Fruit fly (Drosophila melanogaster) S2 (cell line): ENCODE measurements around the gene axed.

Source experiments
- CG8478 ChIP-seq: fragments of >200 bp; optimal IDR thresholded peaks from 2 replicates; lab custom pipeline; 2018
- CTCF ChIP-seq, 2 experiments: fragments of >200 bp; optimal IDR thresholded peaks; 2 replicates each; lab custom pipeline; 2018

Gene axed

DNA sequence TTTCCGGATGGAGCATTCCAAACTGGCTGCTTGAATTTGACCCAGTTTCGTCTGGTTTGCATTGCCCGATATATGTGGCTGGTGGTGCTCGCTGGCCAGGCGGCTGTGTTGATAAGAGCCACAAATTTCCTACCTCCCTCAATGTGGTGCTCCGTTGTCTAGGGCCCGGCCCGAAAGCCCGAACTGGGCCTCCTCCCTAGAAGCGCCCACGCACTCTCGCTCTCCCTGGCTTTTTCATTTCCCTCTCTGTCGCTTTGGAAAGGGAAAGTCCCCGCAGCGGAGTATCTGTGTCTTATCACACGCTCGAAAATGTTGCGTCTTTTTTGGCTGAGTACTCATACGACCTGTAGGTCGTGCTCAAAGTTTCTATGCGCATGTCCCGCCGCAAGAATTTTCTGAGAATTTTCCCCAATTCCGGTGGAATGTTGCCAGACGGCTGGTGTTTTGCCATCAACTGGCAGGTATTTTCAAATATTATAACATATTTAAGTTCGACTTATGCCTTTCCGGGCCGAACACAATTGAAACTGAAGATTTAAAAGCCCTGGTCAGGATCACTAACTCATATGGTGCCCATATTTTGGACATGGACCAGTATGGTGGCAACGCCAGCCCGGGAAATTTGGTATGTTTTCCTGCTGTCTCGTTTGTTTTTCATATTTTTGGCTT lies at the start of gene axed:
Gene axed, plus strand, starts transcription at position 442 of the 669 bp plus-strand sequence.
- TF ChIP-seq CTCF (optimal IDR thresholded peaks at IDR 0.05; lab: Kevin White, UChicago) (no peak), CG8478 (lab: Kevin White, UChicago) (no peak)

DNA sequence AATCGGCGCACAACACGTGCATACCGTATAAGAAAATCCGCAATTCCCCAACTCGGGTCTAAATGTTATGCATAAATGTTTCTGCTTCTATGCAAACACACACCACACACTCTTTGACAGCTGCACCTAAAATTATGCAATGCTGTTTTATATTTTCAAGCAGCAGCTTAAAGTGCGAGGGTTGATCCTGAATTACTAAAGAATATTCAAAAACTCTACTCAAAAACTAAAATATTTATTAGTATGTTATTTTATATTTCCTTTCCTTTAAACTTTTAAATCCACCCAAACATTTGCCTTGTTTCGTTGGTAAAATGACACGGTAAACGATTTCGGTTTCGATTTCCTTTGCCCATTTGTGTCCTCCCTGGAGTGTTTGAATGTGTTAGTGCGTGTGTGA lies 48.1 kb upstream of the axed start:
- no peak for TF ChIP-seq CTCF (optimal IDR thresholded peaks at IDR 0.05; lab: Kevin White, UChicago)
- TF ChIP-seq CG8478 (lab: Kevin White, UChicago) = no peak

DNA sequence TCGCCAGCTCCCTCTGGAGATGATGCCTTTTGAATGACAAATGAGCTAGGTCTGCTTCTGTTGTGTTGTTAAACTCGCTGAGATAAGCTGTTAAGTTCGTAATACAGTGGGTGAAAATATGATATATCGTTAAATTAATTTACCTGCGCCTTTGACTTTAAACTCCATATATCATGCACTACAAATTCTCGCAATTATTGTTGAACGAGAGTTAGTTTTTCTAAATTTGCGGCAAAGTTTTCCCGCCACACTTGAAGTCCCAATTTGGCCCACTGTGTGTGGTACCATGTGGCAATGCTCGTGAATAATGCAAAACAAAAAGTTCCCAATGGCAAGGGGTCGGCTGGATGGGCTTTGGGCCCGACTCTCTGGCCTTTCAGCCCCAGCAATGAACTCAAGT lies 32.4 kb upstream of the axed start:
- TF ChIP-seq CG8478 (lab: Kevin White, UChicago) (no peak), CTCF (optimal IDR thresholded peaks at IDR 0.05; lab: Kevin White, UChicago) (no peak)

DNA sequence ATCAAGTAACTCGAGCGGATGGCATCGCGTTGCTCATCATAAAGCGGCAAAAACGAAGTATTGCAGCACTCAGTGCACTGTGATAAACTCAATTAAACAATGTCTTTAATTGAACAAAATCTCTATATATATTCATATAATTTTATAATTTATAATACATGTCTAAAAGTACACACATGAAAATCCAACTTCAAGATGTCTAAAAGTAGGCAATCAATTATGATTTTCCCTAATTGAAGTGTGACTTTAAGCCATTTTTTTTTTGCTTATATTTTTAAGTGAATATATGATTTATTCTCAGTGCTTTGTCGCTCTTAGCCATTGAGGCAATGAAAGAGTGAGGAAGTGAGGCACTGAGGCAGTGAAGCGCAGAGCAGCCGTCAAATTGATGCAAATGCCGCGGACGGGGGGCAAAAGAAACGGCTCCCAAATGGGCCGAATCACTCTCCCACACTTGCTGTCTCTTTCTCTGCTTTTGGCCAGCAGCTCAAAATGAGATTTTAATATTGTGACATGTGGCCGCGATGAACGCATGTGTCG lies 31.7 kb upstream of the axed start:
- TF ChIP-seq CG8478 (lab: Kevin White, UChicago) (no peak), CTCF (optimal IDR thresholded peaks at IDR 0.05; lab: Kevin White, UChicago) (no peak)

DNA sequence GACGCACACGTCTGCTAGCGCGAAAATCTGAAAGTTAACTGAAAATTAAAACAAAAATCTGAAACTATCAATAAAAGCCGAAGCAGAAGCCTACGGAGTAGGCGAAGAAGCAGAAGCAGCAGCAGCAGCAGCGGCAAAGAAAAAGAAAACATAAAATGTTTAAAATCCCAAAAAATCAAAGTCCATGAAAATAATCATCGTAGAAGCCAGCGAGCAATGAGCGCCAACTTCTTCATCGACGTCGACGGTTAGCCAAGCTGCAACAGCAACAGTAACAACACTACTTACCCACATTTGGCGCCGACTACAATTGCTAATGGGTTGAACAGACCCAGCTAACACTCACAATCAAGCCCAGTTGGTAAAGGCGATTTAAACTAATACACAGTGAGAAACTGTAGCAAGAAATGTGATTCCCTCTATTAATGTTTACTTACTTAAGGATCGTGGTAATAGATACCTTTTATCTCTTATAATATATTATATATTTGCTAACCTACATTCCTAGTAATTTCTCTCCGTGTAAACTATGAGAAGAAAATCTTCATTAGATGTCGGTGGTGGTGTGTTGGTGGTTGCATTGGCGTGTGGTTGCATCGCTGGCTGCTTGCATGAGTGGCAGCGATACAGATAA lies 19.6 kb upstream of the axed start, which contains the start of gene jv:
Gene jv, minus strand, starts transcription at position 51 of the 634 bp plus-strand sequence.
- no peak for TF ChIP-seq CG8478 (lab: Kevin White, UChicago)
- TF ChIP-seq CTCF (optimal IDR thresholded peaks at IDR 0.05; lab: Kevin White, UChicago) = no peak

DNA sequence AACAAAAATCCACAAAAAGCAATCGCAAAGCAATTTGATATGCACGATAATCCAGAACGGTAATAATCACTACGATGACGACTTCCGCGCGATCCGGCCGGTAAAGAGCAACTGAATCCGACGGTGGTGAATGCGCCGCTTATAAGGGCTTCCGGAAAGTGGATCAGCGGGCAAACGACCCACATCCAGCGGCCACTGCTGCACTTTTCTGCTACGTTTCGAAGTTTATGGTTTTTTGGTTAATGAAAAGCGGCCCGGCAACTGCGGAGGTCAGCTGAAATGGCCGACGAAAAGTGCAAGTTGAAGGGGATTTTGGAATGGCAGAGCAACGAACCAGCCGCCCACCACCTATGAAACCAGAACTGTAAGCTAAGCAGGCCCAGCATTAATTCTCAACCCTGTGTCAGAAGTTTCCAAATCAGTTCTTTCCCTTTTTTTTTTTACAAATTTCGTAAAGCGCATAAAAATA lies 5.8 kb upstream of the axed start, which contains the start of the genes ndl and Rexo5:
Gene ndl, minus strand, starts transcription at position 101 of the 469 bp plus-strand sequence.
Gene Rexo5, plus strand, starts transcription at position 419 of the 469 bp plus-strand sequence.
- TF ChIP-seq CTCF (optimal IDR thresholded peaks at IDR 0.05; lab: Kevin White, UChicago) = no peak
- TF ChIP-seq CG8478 (lab: Kevin White, UChicago) = no peak

DNA sequence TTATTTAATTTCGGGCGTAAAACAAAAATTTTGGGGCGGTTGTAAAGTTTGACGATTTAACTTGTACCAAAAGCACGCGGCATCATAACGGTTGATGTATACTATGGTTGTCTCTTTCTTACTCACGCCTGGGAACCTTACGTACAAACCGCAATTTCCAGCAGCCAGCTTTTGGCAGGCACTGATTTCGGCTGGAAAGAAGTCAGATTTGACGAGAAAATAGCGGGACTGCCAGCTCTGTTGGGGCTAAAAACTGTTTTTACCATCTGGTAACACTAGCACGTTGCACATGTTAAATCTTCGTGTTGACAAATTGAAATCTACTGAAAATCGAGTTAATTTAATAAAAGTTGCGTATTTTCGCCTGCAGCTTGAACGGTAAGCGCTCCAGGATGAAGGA lies 3.2 kb upstream of the axed start, which contains the start of gene zpg:
Gene zpg, minus strand, starts transcription at position 108 of the 400 bp plus-strand sequence.
- TF ChIP-seq CTCF (optimal IDR thresholded peaks at IDR 0.05; lab: Kevin White, UChicago) (peak; percentile 43 to 53), CG8478 (lab: Kevin White, UChicago) (no peak)

DNA sequence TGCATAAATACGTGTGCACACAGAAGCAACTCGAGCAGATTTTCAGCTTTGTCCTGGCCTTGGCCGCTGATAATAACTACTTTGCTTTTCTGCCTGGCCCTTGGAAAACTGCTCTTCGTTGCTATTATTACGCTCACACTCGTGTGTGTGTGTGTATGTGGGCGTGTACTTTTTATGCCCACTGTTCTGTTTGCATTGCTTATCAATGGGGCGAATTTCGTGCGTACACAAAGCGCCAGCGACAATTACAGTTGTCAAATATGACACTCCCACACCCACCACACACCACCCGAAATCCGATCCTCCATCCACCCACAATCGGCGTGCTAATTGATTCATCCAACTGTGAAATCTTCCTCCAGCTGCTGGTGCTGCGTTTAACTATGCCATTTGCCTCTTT lies 3.5 kb downstream of the axed start:
- TF ChIP-seq CTCF (optimal IDR thresholded peaks at IDR 0.05; lab: Kevin White, UChicago) (no peak), CG8478 (lab: Kevin White, UChicago) (no peak)

DNA sequence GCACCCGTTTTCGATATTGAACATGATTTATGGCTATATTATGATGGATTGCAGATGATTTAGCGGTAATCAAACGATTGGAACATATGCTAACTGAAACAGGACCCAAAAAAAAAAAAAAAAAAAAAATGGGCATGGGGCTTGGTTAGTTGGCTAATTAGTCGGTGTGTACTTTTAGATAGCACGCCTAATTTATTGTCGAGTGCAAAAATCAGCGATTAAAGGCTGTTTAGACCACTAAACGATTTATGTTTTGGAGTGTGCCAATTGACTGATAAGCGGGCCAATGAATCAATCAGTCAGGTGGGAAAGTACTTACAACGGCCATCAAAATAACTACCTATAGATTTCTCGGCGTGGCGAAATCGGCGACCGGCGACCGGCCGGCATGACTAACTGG lies 6.1 kb downstream of the axed start:
- no peak for TF ChIP-seq CG8478 (lab: Kevin White, UChicago)
- TF ChIP-seq CTCF (optimal IDR thresholded peaks at IDR 0.05; lab: Kevin White, UChicago) = no peak

DNA sequence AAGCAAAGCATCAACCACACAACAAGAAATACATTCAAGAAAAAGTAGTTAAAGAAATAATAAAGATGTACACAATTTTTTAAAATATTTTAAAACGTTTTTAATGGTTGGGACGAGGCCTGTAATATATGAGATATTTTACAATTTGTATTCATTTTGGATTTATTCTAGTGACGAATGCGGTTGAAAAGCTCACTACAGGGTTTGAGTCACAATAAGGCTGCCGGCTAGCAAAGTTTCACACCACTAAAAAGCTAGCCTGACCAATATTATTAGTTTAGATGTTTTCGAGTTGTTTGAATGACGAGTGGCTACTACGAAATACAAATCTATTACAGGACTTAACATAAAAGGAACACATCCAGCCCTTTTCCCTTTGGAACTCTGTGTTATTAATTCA lies 9.9 kb downstream of the axed start:
- no peak for TF ChIP-seq CG8478 (lab: Kevin White, UChicago)
- TF ChIP-seq CTCF (optimal IDR thresholded peaks at IDR 0.05; lab: Kevin White, UChicago) = no peak

DNA sequence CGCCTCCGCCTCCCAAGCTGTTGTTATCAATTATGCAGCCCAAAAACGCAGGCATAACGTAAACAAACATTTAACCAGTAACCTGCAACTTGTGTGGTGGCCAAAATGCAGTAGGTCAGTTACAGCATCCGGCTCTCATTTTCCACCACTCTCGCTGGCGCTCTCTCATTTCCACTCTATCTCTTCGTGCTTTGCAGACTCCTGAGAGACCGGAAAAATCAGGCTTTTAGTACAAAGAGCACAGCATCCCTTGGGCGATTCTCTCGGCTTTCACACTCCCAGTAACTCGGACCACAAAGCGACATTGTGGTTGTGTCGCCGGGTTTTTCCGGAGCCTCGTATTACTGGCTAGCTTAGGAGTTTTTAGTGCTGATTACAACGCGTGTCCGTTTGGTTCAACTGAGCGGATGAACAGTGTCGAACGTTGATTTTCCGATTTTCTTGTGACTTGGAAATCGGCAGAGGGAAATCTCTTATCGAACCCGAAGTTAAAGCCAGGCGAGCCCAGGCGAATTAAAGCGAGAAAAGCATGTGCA lies 14.6 kb downstream of the axed start, which contains the start of gene GluRIA:
Gene GluRIA, plus strand, starts transcription at position 364 of the 536 bp plus-strand sequence.
- TF ChIP-seq CTCF (optimal IDR thresholded peaks at IDR 0.05; lab: Kevin White, UChicago) = no peak
- no peak for TF ChIP-seq CG8478 (lab: Kevin White, UChicago)

DNA sequence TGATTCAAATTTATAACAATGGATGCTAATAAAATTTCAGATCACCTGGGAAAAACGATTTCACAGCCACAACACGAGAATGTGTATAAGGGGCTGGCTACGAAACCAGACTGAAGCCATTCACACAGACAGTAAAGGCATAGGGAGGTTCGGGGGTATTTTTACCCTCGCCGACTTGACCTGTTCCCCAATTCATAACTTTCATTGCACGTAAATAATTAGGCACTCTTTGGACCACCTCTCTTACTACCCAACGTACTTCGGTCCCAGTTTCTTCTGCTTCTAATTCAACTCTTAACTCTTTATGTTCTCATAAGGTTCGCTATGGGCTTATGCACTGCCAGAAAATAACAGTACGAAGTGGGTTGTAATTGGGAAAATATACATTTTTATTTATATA lies 56.4 kb downstream of the axed start, which contains the start of gene eIF4E4:
Gene eIF4E4, minus strand, starts transcription at position 101 of the 400 bp plus-strand sequence.
- TF ChIP-seq CG8478 (lab: Kevin White, UChicago) (no peak), CTCF (optimal IDR thresholded peaks at IDR 0.05; lab: Kevin White, UChicago) (no peak)

DNA sequence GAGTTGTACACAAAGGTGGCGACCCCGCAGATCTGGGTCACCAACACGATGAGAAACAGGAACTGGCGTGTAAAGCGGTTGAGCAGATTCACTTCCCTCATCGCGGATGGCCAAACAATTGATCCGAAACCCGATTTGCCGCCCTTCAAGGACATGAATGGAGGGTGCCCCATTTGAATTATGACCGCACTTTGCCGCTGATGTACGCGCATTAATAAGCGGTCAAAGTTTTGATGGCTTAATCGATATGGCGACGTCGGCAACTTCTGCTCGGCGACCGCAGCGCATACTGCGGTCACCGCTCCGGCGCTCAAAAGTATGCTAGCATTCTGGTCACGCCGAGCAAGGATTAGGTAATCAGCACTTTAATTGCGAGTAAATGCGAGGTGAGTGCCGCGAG lies 58.6 kb downstream of the axed start, which contains the start of gene Grl65a:
Gene Grl65a, minus strand, starts transcription at position 101 of the 400 bp plus-strand sequence.
- TF ChIP-seq CTCF (optimal IDR thresholded peaks at IDR 0.05; lab: Kevin White, UChicago) (no peak), CG8478 (lab: Kevin White, UChicago) (no peak)
